Fruit fly (Drosophila melanogaster) whole organism, wandering third instar larva: Measurements from ENCODE around the gene CG34124.

Experiments used
- Abd-B ChIP-seq: fragments of >200 bp; optimal IDR thresholded peaks from 2 replicates; lab custom pipeline; 2017; ENCODE audit warnings: missing biosample characterization, missing genetic modification characterization
- CG32264 ChIP-seq: fragments of 200-800 bp; sonication (Bioruptor generic); optimal IDR thresholded peaks from 2 replicates; lab custom pipeline; 2016; ENCODE audit warnings: missing biosample characterization, missing genetic modification characterization
- CG9705 ChIP-seq: fragments of 200-800 bp; sonication (Bioruptor generic); optimal IDR thresholded peaks from 2 replicates; lab custom pipeline; 2018; ENCODE audit warnings: missing biosample characterization, mild to moderate bottlenecking, missing genetic modification characterization
- CrebA ChIP-seq: fragments of 200-800 bp; sonication (Bioruptor generic); optimal IDR thresholded peaks from 2 replicates; lab custom pipeline; 2016; ENCODE audit warnings: missing biosample characterization, mild to moderate bottlenecking, missing genetic modification characterization, borderline replicate concordance
- Dfd ChIP-seq: fragments of >200 bp; optimal IDR thresholded peaks from 2 replicates; lab custom pipeline; 2017; ENCODE audit warnings: missing biosample characterization, missing genetic modification characterization
- Dif ChIP-seq: fragments of 200-275, 200-300 bp; sonication (Bioruptor generic); optimal IDR thresholded peaks from 2 replicates; lab custom pipeline; 2018; ENCODE audit warnings: missing biosample characterization, missing genetic modification characterization; ENCODE audit not compliant: partially characterized antibody
- GATAd ChIP-seq: sonication (Bioruptor generic); optimal IDR thresholded peaks from 2 replicates; lab custom pipeline; 2016; ENCODE audit warnings: missing biosample characterization, missing genetic modification characterization
- HLH106 ChIP-seq: fragments of 200-800 bp; optimal IDR thresholded peaks from 3 replicates; lab custom pipeline; 2019; ENCODE audit warnings: missing biosample characterization, mild to moderate bottlenecking, missing genetic modification characterization, moderate library complexity
- Hnf4 ChIP-seq: fragments of 200-800 bp; sonication (Bioruptor generic); optimal IDR thresholded peaks from 2 replicates; lab custom pipeline; 2016; ENCODE audit warnings: missing biosample characterization, mild to moderate bottlenecking, missing genetic modification characterization
- Hr78 ChIP-seq: fragments of >200 bp; optimal IDR thresholded peaks from 2 replicates; lab custom pipeline; 2017; ENCODE audit warnings: missing biosample characterization, missing genetic modification characterization
- Hr83 ChIP-seq: fragments of 200-300 bp; sonication (Bioruptor generic); optimal IDR thresholded peaks from 2 replicates; lab custom pipeline; 2016; ENCODE audit warnings: missing biosample characterization, mild to moderate bottlenecking, missing genetic modification characterization, moderate library complexity; ENCODE audit not compliant: poor library complexity, severe bottlenecking
- Jra ChIP-seq: sonication (Bioruptor generic); optimal IDR thresholded peaks from 2 replicates; lab custom pipeline; 2016; ENCODE audit warnings: missing biosample characterization, missing genetic modification characterization
- Mio ChIP-seq: sonication (Bioruptor generic); optimal IDR thresholded peaks from 2 replicates; lab custom pipeline; 2016; ENCODE audit warnings: missing biosample characterization, missing genetic modification characterization
- Myc ChIP-seq: fragments of >200 bp; optimal IDR thresholded peaks from 2 replicates; lab custom pipeline; 2017
- N ChIP-seq: fragments of >200 bp; optimal IDR thresholded peaks from 2 replicates; lab custom pipeline; 2018; ENCODE audit warnings: missing biosample characterization, missing external identifiers, missing genetic modification characterization
- OdsH ChIP-seq: fragments of 200-800 bp; sonication (Bioruptor generic); optimal IDR thresholded peaks from 2 replicates; lab custom pipeline; 2016; ENCODE audit warnings: missing biosample characterization, mild to moderate bottlenecking, missing genetic modification characterization
- Rel ChIP-seq, 2 experiments: fragments of 200-800 bp; sonication (Bioruptor generic) in 1 of 2; optimal IDR thresholded peaks; 2 replicates in 1 of 2; 3 replicates in 1 of 2; lab custom pipeline; 2016 to 2019; ENCODE audit warnings: mild to moderate bottlenecking in 2 of 2, missing biosample characterization in 2 of 2, missing genetic modification characterization in 2 of 2, moderate library complexity in 1 of 2
- Sp1 ChIP-seq: fragments of 200-800 bp; sonication (Bioruptor generic); optimal IDR thresholded peaks from 3 replicates; lab custom pipeline; 2019; ENCODE audit warnings: missing biosample characterization, mild to moderate bottlenecking, missing genetic modification characterization, moderate library complexity
- Vsx2 ChIP-seq: fragments of 200-300, 225-300 bp; sonication (Bioruptor generic); optimal IDR thresholded peaks from 2 replicates; lab custom pipeline; 2018; ENCODE audit warnings: missing biosample characterization, missing genetic modification characterization; ENCODE audit not compliant: partially characterized antibody
- br ChIP-seq: fragments of 200-800 bp; sonication (Bioruptor generic); optimal IDR thresholded peaks from 2 replicates; lab custom pipeline; 2016; ENCODE audit warnings: missing biosample characterization, missing genetic modification characterization
- brk ChIP-seq: fragments of 200-800 bp; sonication (Bioruptor generic); optimal IDR thresholded peaks from 2 replicates; lab custom pipeline; 2016; ENCODE audit warnings: missing biosample characterization, mild to moderate bottlenecking, missing genetic modification characterization
- dl ChIP-seq, 2 experiments: fragments of 175-275, 200-275 bp in 1 of 2; fragments of 200-275 bp in 1 of 2; sonication (Bioruptor generic); optimal IDR thresholded peaks; lab custom pipeline; 2018; ENCODE audit warnings: mild to moderate bottlenecking in 2 of 2, missing biosample characterization in 2 of 2, missing genetic modification characterization in 2 of 2, moderate library complexity in 2 of 2; ENCODE audit not compliant: partially characterized antibody in 2 of 2, insufficient read depth in 1 of 2
- dmrt93B ChIP-seq: fragments of 200-800 bp; sonication (Bioruptor generic); optimal IDR thresholded peaks from 2 replicates; lab custom pipeline; 2018; ENCODE audit warnings: missing biosample characterization, mild to moderate bottlenecking, missing genetic modification characterization
- dsf ChIP-seq: sonication (Bioruptor generic); optimal IDR thresholded peaks from 2 replicates; lab custom pipeline; 2016; ENCODE audit warnings: missing biosample characterization, missing genetic modification characterization, borderline replicate concordance
- ey ChIP-seq: fragments of 200-800 bp; sonication (Bioruptor generic); optimal IDR thresholded peaks from 2 replicates; lab custom pipeline; 2016; ENCODE audit warnings: missing biosample characterization, missing genetic modification characterization
- foxo ChIP-seq, 2 experiments: fragments of 200-800 bp; sonication (Bioruptor generic); optimal IDR thresholded peaks; 2 replicates in 1 of 2; 3 replicates in 1 of 2; lab custom pipeline; 2016 to 2017; ENCODE audit warnings: missing biosample characterization in 2 of 2, missing genetic modification characterization in 2 of 2
- fru ChIP-seq: fragments of 200-800 bp; sonication (Bioruptor generic); optimal IDR thresholded peaks from 3 replicates; lab custom pipeline; 2016; ENCODE audit warnings: missing biosample characterization, mild to moderate bottlenecking, missing genetic modification characterization
- h ChIP-seq: fragments of 200-800 bp; sonication (Bioruptor generic); optimal IDR thresholded peaks from 3 replicates; lab custom pipeline; 2016; ENCODE audit warnings: missing biosample characterization, mild to moderate bottlenecking, missing genetic modification characterization
- jim ChIP-seq: fragments of 175-275, 200-325 bp; sonication (Bioruptor generic); optimal IDR thresholded peaks from 2 replicates; lab custom pipeline; 2016; ENCODE audit warnings: missing biosample characterization, mild to moderate bottlenecking, missing genetic modification characterization
- lola ChIP-seq: fragments of >200 bp; optimal IDR thresholded peaks from 2 replicates; lab custom pipeline; 2017; ENCODE audit warnings: missing biosample characterization, missing genetic modification characterization
- pan ChIP-seq: fragments of >200 bp; optimal IDR thresholded peaks from 2 replicates; lab custom pipeline; 2017
- psq ChIP-seq: fragments of 200-800 bp; sonication (Bioruptor generic); optimal IDR thresholded peaks from 3 replicates; lab custom pipeline; 2017; ENCODE audit warnings: missing biosample characterization, mild to moderate bottlenecking, missing genetic modification characterization, moderate library complexity
- rgr ChIP-seq: fragments of 200-800 bp; sonication (Bioruptor generic); optimal IDR thresholded peaks from 3 replicates; lab custom pipeline; 2016; ENCODE audit warnings: missing biosample characterization, mild to moderate bottlenecking, missing genetic modification characterization
- sage ChIP-seq: fragments of 200-800 bp; sonication (Bioruptor generic); optimal IDR thresholded peaks from 2 replicates; lab custom pipeline; 2016; ENCODE audit warnings: missing biosample characterization, mild to moderate bottlenecking, missing genetic modification characterization
- sv ChIP-seq: fragments of 200-800 bp; sonication (Bioruptor generic); optimal IDR thresholded peaks from 3 replicates; lab custom pipeline; 2016; ENCODE audit warnings: missing biosample characterization, missing genetic modification characterization
- tai ChIP-seq: sonication (Bioruptor generic); optimal IDR thresholded peaks from 2 replicates; lab custom pipeline; 2016; ENCODE audit warnings: missing biosample characterization, missing genetic modification characterization
- usp ChIP-seq: fragments of >200 bp; optimal IDR thresholded peaks from 2 replicates; lab custom pipeline; 2017; ENCODE audit warnings: missing biosample characterization, missing genetic modification characterization
- woc ChIP-seq: sonication (Bioruptor generic); optimal IDR thresholded peaks from 2 replicates; lab custom pipeline; 2016; ENCODE audit warnings: missing biosample characterization, mild to moderate bottlenecking, missing genetic modification characterization

The CG34124 gene

dm6 chr2L:4998571-4999191 lies 40.5 kb downstream of the CG34124 start:
- no peak for TF ChIP-seq dmrt93B
- no peak for TF ChIP-seq Mio
- TF ChIP-seq Myc (lab: Kevin White, UChicago) = no peak
- TF ChIP-seq Hr78 (GFP tag; lab: Kevin White, UChicago) = no peak
- TF ChIP-seq GATAd (GFP tag; lab: Kevin White, UChicago) = no peak
- no peak for TF ChIP-seq tai (GFP tag; lab: Kevin White, UChicago)
- TF ChIP-seq Dif (GFP tag; lab: Kevin White, UChicago) = no peak
- TF ChIP-seq lola (GFP tag; lab: Kevin White, UChicago) = no peak
- TF ChIP-seq pan (lab: Kevin White, UChicago) = no peak
- no peak for TF ChIP-seq OdsH
- TF ChIP-seq N (GFP tag; lab: Kevin White, UChicago) = no peak

- TF ChIP-seq Sp1 (peak; percentile 49), dl (GFP tag; optimal IDR thresholded peaks at IDR 0.05; lab: Kevin White, UChicago; ENCODE audit: insufficient read depth in 1 of 2, partially characterized antibody in 2 of 2) (no peak), sv (GFP tag; lab: Kevin White, UChicago) (peak; percentile 26), Vsx2 (no peak), GATAd (GFP tag; lab: Kevin White, UChicago) (no peak), woc (GFP tag; lab: Kevin White, UChicago) (no peak), OdsH (peak; percentile 59), Abd-B (no peak), ey (peak; percentile 81), Myc (lab: Kevin White, UChicago) (no peak), Dfd (GFP tag; lab: Kevin White, UChicago) (no peak), tai (GFP tag; lab: Kevin White, UChicago) (peak; percentile 73), Dif (GFP tag; lab: Kevin White, UChicago) (no peak), lola (GFP tag; lab: Kevin White, UChicago) (no peak), N (GFP tag; lab: Kevin White, UChicago) (no peak), jim (GFP tag; lab: Kevin White, UChicago) (no peak), h (peak; percentile 85), pan (lab: Kevin White, UChicago) (no peak), br (GFP tag; lab: Kevin White, UChicago) (peak; percentile 79), psq (GFP tag; lab: Kevin White, UChicago) (peak; percentile 7), Hr78 (GFP tag; lab: Kevin White, UChicago) (no peak), Mio (peak; percentile 49), rgr (GFP tag; lab: Kevin White, UChicago) (peak; percentile 81), Hr83 (GFP tag; lab: Kevin White, UChicago) (no peak), usp (GFP tag; lab: Kevin White, UChicago) (no peak), CG9705 (GFP tag; lab: Kevin White, UChicago) (peak; percentile 27), foxo (GFP tag; optimal IDR thresholded peaks at IDR 0.05; lab: Kevin White, UChicago) (peak; percentile 24 to 84), dsf (GFP tag; lab: Kevin White, UChicago) (no peak), CG32264 (GFP tag; lab: Kevin White, UChicago) (peak; percentile 56), Hnf4 (GFP tag; lab: Kevin White, UChicago) (peak; percentile 75), Jra (GFP tag; lab: Kevin White, UChicago) (no peak), HLH106 (tag; lab: Kevin White, UChicago) (peak; percentile 79), sage (GFP tag; lab: Kevin White, UChicago) (no peak), CrebA (peak; percentile 44), fru (GFP tag; lab: Kevin White, UChicago) (peak; percentile 73), brk (GFP tag; lab: Kevin White, UChicago) (peak; percentile 25), Rel (GFP tag; optimal IDR thresholded peaks at IDR 0.05; lab: Kevin White, UChicago) (no peak), Rel (tag; optimal IDR thresholded peaks at IDR 0.05; lab: Kevin White, UChicago) (peak; percentile 7), dmrt93B (peak; percentile 23)
- TF ChIP-seq, all 38 proteins: peak for 20
Measured at dm6 chr2L:4999389-5000032, 41.3 kb downstream of the CG34124 start.
